Fruit fly (Drosophila melanogaster): Measurements from ENCODE around the gene kto.
A peak's percentile ranks its signal among the peaks of the same experiment; 100 is the strongest.

The kto gene

dm6 chr3L:19845907-19846301 lies 9.5 kb downstream of the kto start:
- no peak for TF ChIP-seq Ets96B (tag; optimal IDR thresholded peaks at IDR 0.05)
- peak; percentile 69 for TF ChIP-seq vri (GFP tag; optimal IDR thresholded peaks at IDR 0.05)

dm6 chr3L:19846960-19847359 lies 10.5 kb downstream of the kto start:
- TF ChIP-seq OdsH (GFP tag; optimal IDR thresholded peaks at IDR 0.05) (no peak), fkh (GFP tag; optimal IDR thresholded peaks at IDR 0.05) (peak; percentile 87), Lpt (GFP tag; optimal IDR thresholded peaks at IDR 0.05) (no peak), vri (GFP tag; optimal IDR thresholded peaks at IDR 0.05) (no peak), Eip78C (GFP tag) (peak; percentile 14), CG6163 (GFP tag; IDR thresholded peaks at IDR 0.05) (no peak), ss (GFP tag; optimal IDR thresholded peaks at IDR 0.05) (no peak), esn (GFP tag; optimal IDR thresholded peaks at IDR 0.05) (no peak), CG9139 (GFP tag; optimal IDR thresholded peaks at IDR 0.05) (no peak), dac (GFP tag; optimal IDR thresholded peaks at IDR 0.05) (no peak), CG4318 (GFP tag; optimal IDR thresholded peaks at IDR 0.05) (no peak), CG3919 (GFP tag; optimal IDR thresholded peaks at IDR 0.05) (no peak), CG11902 (GFP tag; optimal IDR thresholded peaks at IDR 0.05) (no peak)

- TF ChIP-seq OdsH (GFP tag; optimal IDR thresholded peaks at IDR 0.05) (no peak), Eip78C (GFP tag) (peak; percentile 68)
These were observed 11.7 kb downstream of the kto start for dm6 chr3L:19848080-19848479.

DNA sequence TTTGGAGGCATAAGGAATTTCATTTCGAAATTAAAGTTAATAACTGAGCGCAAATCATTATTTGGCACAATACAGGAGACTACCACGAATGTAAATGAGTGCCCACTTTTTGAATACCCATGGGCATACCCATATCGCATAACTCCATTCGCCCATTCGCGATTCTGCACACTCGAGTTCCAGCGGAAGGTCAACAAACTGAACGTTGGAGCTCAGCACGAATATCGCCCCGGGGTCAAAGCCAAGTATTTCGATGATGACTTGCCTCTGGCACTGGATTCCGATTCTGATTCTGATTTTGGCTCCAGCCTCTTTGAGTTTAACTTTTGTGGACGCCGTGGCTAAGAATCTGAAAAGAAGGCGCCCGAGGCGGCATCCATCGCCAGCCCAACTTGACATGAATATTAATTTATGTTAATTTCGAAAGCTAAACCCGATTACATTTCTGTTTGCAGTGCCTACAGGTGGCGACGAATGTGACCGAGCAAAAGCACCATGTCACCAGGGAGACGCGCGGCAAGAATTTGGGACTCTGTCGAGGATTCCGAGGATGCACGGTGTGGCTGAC lies 21.6 kb downstream of the kto start:
- TF ChIP-seq Hr38 (GFP tag; optimal IDR thresholded peaks at IDR 0.05) (no peak), svp (GFP tag) (peak; percentile 84)

DNA sequence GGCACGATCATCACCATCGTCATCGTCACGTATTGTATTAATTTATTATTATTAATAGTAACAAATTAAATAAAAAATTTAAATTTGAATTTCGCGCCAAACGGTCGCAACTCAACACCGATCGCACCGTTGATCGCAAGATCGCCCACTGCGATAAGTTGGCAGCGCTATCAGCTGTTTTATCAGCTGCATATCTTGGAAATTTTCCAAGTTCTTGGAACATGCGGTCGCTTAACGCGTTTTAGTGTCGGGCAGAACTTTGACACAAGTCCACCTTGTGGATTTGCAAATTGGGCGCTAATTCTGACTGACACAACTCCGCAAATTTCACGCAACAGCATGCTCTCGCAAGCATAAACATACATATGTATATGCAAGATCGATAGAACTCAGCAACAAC lies 24.8 kb downstream of the kto start:
- TF ChIP-seq Eip78C (GFP tag), result peak; percentile 49
- TF ChIP-seq CG8632 (GFP tag; optimal IDR thresholded peaks at IDR 0.05), result no peak
- TF ChIP-seq achi (GFP tag; optimal IDR thresholded peaks at IDR 0.05), result peak; percentile 15
- TF ChIP-seq esn (GFP tag; optimal IDR thresholded peaks at IDR 0.05), result peak; percentile 12

DNA sequence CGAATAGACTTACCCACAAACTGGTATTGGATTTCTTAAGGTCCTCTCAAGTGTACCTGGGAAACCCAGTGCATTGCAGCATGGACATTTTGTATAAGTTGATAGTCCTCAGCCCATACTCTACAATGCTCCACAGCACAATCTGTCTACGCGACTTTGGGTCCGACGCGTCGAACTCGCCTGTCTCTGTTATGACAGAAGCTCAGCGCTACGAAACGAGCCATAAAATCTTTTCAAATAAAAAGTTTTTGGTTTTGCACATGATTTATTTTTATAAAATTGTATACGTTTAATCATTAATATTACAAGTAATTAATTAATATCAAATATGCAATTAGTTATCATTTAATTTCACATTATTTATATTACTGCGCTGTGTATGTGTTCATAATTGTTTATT lies 30.8 kb downstream of the kto start:
- TF ChIP-seq svp (GFP tag) (peak; percentile 58), Ets21C (GFP tag; optimal IDR thresholded peaks at IDR 0.05) (no peak)

dm6 chr3L:19869698-19870097 lies 33.3 kb downstream of the kto start:
- no peak for TF ChIP-seq CG8319 (GFP tag; optimal IDR thresholded peaks at IDR 0.05)
- no peak for TF ChIP-seq Ets21C (GFP tag; optimal IDR thresholded peaks at IDR 0.05)
- no peak for TF ChIP-seq CG32006 (GFP tag; optimal IDR thresholded peaks at IDR 0.05)
- TF ChIP-seq CG6854 (GFP tag; optimal IDR thresholded peaks at IDR 0.05), result no peak
- peak; percentile 36 for TF ChIP-seq Met (GFP tag; optimal IDR thresholded peaks at IDR 0.05)
- peak; percentile 41 for TF ChIP-seq Sox14 (GFP tag; optimal IDR thresholded peaks at IDR 0.05)
- no peak for TF ChIP-seq spab (GFP tag; optimal IDR thresholded peaks at IDR 0.05)
- TF ChIP-seq CG4318 (GFP tag; optimal IDR thresholded peaks at IDR 0.05), result no peak
- TF ChIP-seq OdsH (GFP tag; optimal IDR thresholded peaks at IDR 0.05), result peak; percentile 39
- no peak for TF ChIP-seq CG8119 (GFP tag; IDR thresholded peaks at IDR 0.05)
- TF ChIP-seq ss (GFP tag; optimal IDR thresholded peaks at IDR 0.05), result peak in 1 of 2 experiments; percentile 31
- no peak for TF ChIP-seq Blimp-1 (GFP tag; optimal IDR thresholded peaks at IDR 0.05)
- no peak for TF ChIP-seq CG3919 (GFP tag; optimal IDR thresholded peaks at IDR 0.05)
- TF ChIP-seq dsx (GFP tag; optimal IDR thresholded peaks at IDR 0.05; ENCODE audit: poor library complexity, severe bottlenecking), result no peak
- no peak for TF ChIP-seq CG9139 (GFP tag; optimal IDR thresholded peaks at IDR 0.05)
- TF ChIP-seq Lpt (GFP tag; optimal IDR thresholded peaks at IDR 0.05), result no peak
- TF ChIP-seq fd85E (GFP tag; optimal IDR thresholded peaks at IDR 0.05), result no peak
- no peak for TF ChIP-seq CG10631 (GFP tag; optimal IDR thresholded peaks at IDR 0.05)
- no peak for TF ChIP-seq CG8632 (GFP tag; optimal IDR thresholded peaks at IDR 0.05)
- TF ChIP-seq CG6276 (GFP tag; optimal IDR thresholded peaks at IDR 0.05), result no peak
- no peak for TF ChIP-seq Ets96B (tag; optimal IDR thresholded peaks at IDR 0.05)
- TF ChIP-seq eg (GFP tag; IDR thresholded peaks at IDR 0.05), result 0 out of 3 replicates have a peak, but pooled peaks have one; percentile 32
- peak; percentile 41 for TF ChIP-seq Hr4 (GFP tag; optimal IDR thresholded peaks at IDR 0.05)
- peak; percentile 17; the same call in 1 of the 2 replicates for TF ChIP-seq CG15336 (GFP tag; IDR thresholded peaks at IDR 0.05)
- no peak for TF ChIP-seq CG34406 (GFP tag; optimal IDR thresholded peaks at IDR 0.05)
- TF ChIP-seq CG11762 (GFP tag; optimal IDR thresholded peaks at IDR 0.05; ENCODE audit: insufficient read depth), result no peak
- TF ChIP-seq CG16779 (tag; optimal IDR thresholded peaks at IDR 0.05), result no peak
- peak; percentile 46 for TF ChIP-seq esn (GFP tag; optimal IDR thresholded peaks at IDR 0.05)
- TF ChIP-seq Eip78C (GFP tag), result peak; percentile 87
- no peak for TF ChIP-seq CG1621 (tag; optimal IDR thresholded peaks at IDR 0.05)

All from whole organism, prepupa.